Fruit fly (Drosophila melanogaster) whole organism, pupa: ENCODE data around the gene Edem1.
A peak's percentile ranks its signal among the peaks of the same experiment; 100 is the strongest.

Experiments used
- CG10348 ChIP-seq: fragments of 200-800 bp; sonication (Bioruptor generic); IDR thresholded peaks from 2 replicates; pipeline ENCODE4 v1.3.6; 2022; ENCODE audit warnings: missing biosample characterization, missing genetic modification characterization
- CG13204 ChIP-seq: fragments of 200-800 bp; sonication (Bioruptor generic); optimal IDR thresholded peaks from 2 replicates; lab custom pipeline; 2018; ENCODE audit warnings: missing biosample characterization, mild to moderate bottlenecking, missing genetic modification characterization, moderate library complexity
- CG14655 ChIP-seq: fragments of 200-800 bp; sonication (Bioruptor generic); optimal IDR thresholded peaks from 3 replicates; lab custom pipeline; 2017; ENCODE audit warnings: mild to moderate bottlenecking, missing biosample characterization, missing genetic modification reagents, missing genetic modification characterization
- CG32121 ChIP-seq: fragments of 200-800 bp; sonication (Bioruptor generic); IDR thresholded peaks from 2 replicates; pipeline ENCODE4 v1.3.6; 2022; ENCODE audit warnings: missing biosample characterization, missing genetic modification characterization
- CG8159 ChIP-seq: fragments of 200-800 bp; sonication (Bioruptor generic); optimal IDR thresholded peaks from 3 replicates; lab custom pipeline; 2018; ENCODE audit warnings: missing biosample characterization, mild to moderate bottlenecking, missing genetic modification characterization, moderate library complexity
- CG8301 ChIP-seq: fragments of 200-800 bp; sonication (Bioruptor generic); optimal IDR thresholded peaks from 2 replicates; lab custom pipeline; 2018; ENCODE audit warnings: missing biosample characterization, mild to moderate bottlenecking, missing genetic modification characterization
- EcR ChIP-seq: fragments of 200-800 bp; sonication (Bioruptor generic); optimal IDR thresholded peaks from 3 replicates; lab custom pipeline; 2019; ENCODE audit warnings: missing biosample characterization, missing genetic modification characterization, mild to moderate bottlenecking, moderate library complexity, missing genetic modification reagents
- Ets98B ChIP-seq: fragments of 200-800 bp; sonication (Bioruptor generic); IDR thresholded peaks from 2 replicates; pipeline ENCODE4 v1.3.6; 2022; ENCODE audit warnings: missing biosample characterization, missing genetic modification characterization
- Pif1B ChIP-seq: fragments of 200-800 bp; sonication (Bioruptor generic); optimal IDR thresholded peaks from 3 replicates; lab custom pipeline; 2016; ENCODE audit warnings: missing biosample characterization, missing genetic modification characterization
- Snoo ChIP-seq: fragments of 200-800 bp; sonication (Bioruptor generic); optimal IDR thresholded peaks from 3 replicates; lab custom pipeline; 2017; ENCODE audit warnings: missing biosample characterization, mild to moderate bottlenecking, missing genetic modification characterization, inconsistent platforms
- gl ChIP-seq: fragments of 200-800 bp; sonication (Bioruptor generic); optimal IDR thresholded peaks from 2 replicates; lab custom pipeline; 2018; ENCODE audit warnings: missing biosample characterization, mild to moderate bottlenecking, missing genetic modification characterization

dm6 chrX:1861620-1862184, 46.9 kb downstream of the Edem1 start, which contains the start of gene deltaCOP:
- TF ChIP-seq EcR (peak; percentile 15), CG8301 (tag; lab: Kevin White, UChicago) (no peak), gl (peak; percentile 43), CG13204 (GFP tag; lab: Kevin White, UChicago) (no peak), CG8159 (tag; lab: Kevin White, UChicago) (no peak), CG14655 (GFP tag; lab: Kevin White, UChicago) (no peak), CG10348 (GFP tag; lab: Robert Waterston, UW) (peak; percentile 57), Pif1B (GFP tag; lab: Kevin White, UChicago) (no peak), CG32121 (GFP tag; lab: Robert Waterston, UW) (peak; percentile 70), Ets98B (GFP tag; lab: Robert Waterston, UW) (peak; percentile 75), Snoo (tag; lab: Kevin White, UChicago) (peak; percentile 76)
